Worm (Caenorhabditis elegans) whole organism, late embryonic: ENCODE results near the gene M70.1.
"Not testable (repeated sequence)": the region's sequence is repeated elsewhere in the genome, so short reads cannot be mapped to it uniquely, and the experiment has no call there.

ENCODE experiments used
- C38D4.7 ChIP-seq: fragments of 200-800 bp; sonication (Bioruptor generic); optimal IDR thresholded peaks from 2 replicates; lab custom pipeline; 2018; ENCODE audit warnings: mild to moderate bottlenecking, missing genetic modification characterization, moderate library complexity, missing compliant biosample characterization
- F13H6.1 ChIP-seq: sonication (generic microtip); optimal IDR thresholded peaks from 2 replicates; lab custom pipeline; 2016; ENCODE audit warnings: missing genetic modification characterization, missing compliant biosample characterization
- elt-2 ChIP-seq: sonication (generic microtip); optimal IDR thresholded peaks from 2 replicates; lab custom pipeline; 2016; ENCODE audit warnings: missing genetic modification reagents, missing genetic modification characterization, missing compliant biosample characterization
- ets-4 ChIP-seq: sonication (generic microtip); optimal IDR thresholded peaks from 2 replicates; lab custom pipeline; 2016; ENCODE audit warnings: missing genetic modification characterization, missing compliant biosample characterization
- gmeb-2 ChIP-seq: sonication (generic microtip); optimal IDR thresholded peaks from 2 replicates; lab custom pipeline; 2016; ENCODE audit warnings: missing genetic modification characterization, inconsistent platforms, missing compliant biosample characterization
- mec-3 ChIP-seq: sonication (generic microtip); optimal IDR thresholded peaks from 2 replicates; lab custom pipeline; 2016; ENCODE audit warnings: borderline replicate concordance, missing genetic modification characterization, missing compliant biosample characterization
- nfya-1 ChIP-seq: sonication (generic microtip); optimal IDR thresholded peaks from 2 replicates; lab custom pipeline; 2017; ENCODE audit warnings: missing genetic modification characterization, mild to moderate bottlenecking, missing compliant biosample characterization, antibody characterized with exemption, moderate library complexity
- pqm-1 ChIP-seq: sonication (generic microtip); optimal IDR thresholded peaks from 2 replicates; lab custom pipeline; 2016; ENCODE audit warnings: missing genetic modification characterization, missing compliant biosample characterization
- rnt-1 ChIP-seq: sonication (generic microtip); optimal IDR thresholded peaks from 2 replicates; lab custom pipeline; 2016; ENCODE audit warnings: missing genetic modification characterization, missing compliant biosample characterization

- not testable (repeated sequence) for TF ChIP-seq pqm-1 (tag; lab: Kevin White, UChicago); mec-3 (tag; lab: Kevin White, UChicago); elt-2; nfya-1 (tag; lab: Kevin White, UChicago); ets-4; gmeb-2; F13H6.1 (tag; lab: Kevin White, UChicago); C38D4.7 (GFP tag; lab: Kevin White, UChicago); rnt-1
These were observed 13.9 kb upstream of the M70.1 start for ce11 chrIV:2231726-2232125.
